Worm (Caenorhabditis elegans) whole organism, L4 larva: ENCODE data around the gene B0416.5.
A peak's percentile ranks its signal among the peaks of the same experiment; 100 is the strongest.

Experiments
- F49E8.2 ChIP-seq: sonication (generic microtip); optimal IDR thresholded peaks from 2 replicates; lab custom pipeline; 2016; ENCODE audit warnings: missing compliant biosample characterization, mild to moderate bottlenecking, missing genetic modification characterization, borderline replicate concordance
- R02D3.7 ChIP-seq: fragments of 150-350 bp; sonication (generic microtip); optimal IDR thresholded peaks from 3 replicates; lab custom pipeline; 2014; ENCODE audit warnings: missing biosample characterization, missing genetic modification characterization
- aly-2 ChIP-seq: sonication (generic microtip); optimal IDR thresholded peaks from 2 replicates; lab custom pipeline; 2018; ENCODE audit warnings: missing biosample characterization, missing genetic modification characterization
- ces-1 ChIP-seq: fragments of 150-350 bp; sonication (generic microtip); optimal IDR thresholded peaks from 4 replicates; lab custom pipeline; 2014; ENCODE audit warnings: missing biosample characterization, missing genetic modification reagents, missing genetic modification characterization
- dmd-8 ChIP-seq: fragments of 200-800 bp; sonication (Bioruptor generic); IDR thresholded peaks from 2 replicates; pipeline ENCODE4 v1.3.6; 2022; ENCODE audit warnings: missing genetic modification characterization, missing compliant biosample characterization
- mep-1 ChIP-seq: fragments of 150-350 bp; sonication (generic microtip); optimal IDR thresholded peaks from 3 replicates; lab custom pipeline; 2014; ENCODE audit warnings: missing biosample characterization, missing genetic modification characterization
- mes-2 ChIP-seq: sonication (generic microtip); optimal IDR thresholded peaks from 2 replicates; lab custom pipeline; 2016; ENCODE audit warnings: missing genotype, mild to moderate bottlenecking, missing genetic modification characterization, missing compliant biosample characterization; ENCODE audit not compliant: poor library complexity, severe bottlenecking
- pha-4 ChIP-seq, 2 experiments: fragments of 150-350 bp in 1 of 2; fragments of 200-800 bp in 1 of 2; sonication (Bioruptor generic) in 1 of 2; IDR thresholded peaks in 1 of 2; optimal IDR thresholded peaks in 1 of 2; 2 replicates each; pipeline versions ENCODE4 v1.3.6 to Lab custom; 2014 to 2022; ENCODE audit warnings: missing genetic modification characterization in 2 of 2, missing genetic modification reagents in 2 of 2, missing biosample characterization in 1 of 2, missing compliant biosample characterization in 1 of 2
- pqm-1 ChIP-seq: sonication (generic microtip); optimal IDR thresholded peaks from 2 replicates; lab custom pipeline; 2017; ENCODE audit warnings: missing biosample characterization, missing genetic modification characterization
- unc-39 ChIP-seq: sonication (generic microtip); optimal IDR thresholded peaks from 2 replicates; lab custom pipeline; 2017; ENCODE audit warnings: missing biosample characterization, missing genetic modification characterization
- unc-62 ChIP-seq, 3 experiments: fragments of 150-350 bp in 1 of 3; sonication (generic microtip); optimal IDR thresholded peaks in 2 of 3; peaks in 1 of 3; 1 replicate in 1 of 3; 2 replicates in 2 of 3; lab custom pipeline; 2014 to 2017; ENCODE audit warnings: missing biosample characterization in 3 of 3, missing genetic modification characterization in 3 of 3, missing genetic modification reagents in 3 of 3, missing genotype in 1 of 3
- zag-1 ChIP-seq: fragments of 150-350 bp; optimal IDR thresholded peaks from 2 replicates; lab custom pipeline; 2014; ENCODE audit warnings: missing biosample characterization, missing genetic modification characterization
- zip-11 ChIP-seq: fragments of 200-800 bp; sonication (Bioruptor generic); IDR thresholded peaks from 2 replicates; pipeline ENCODE4 v1.3.6; 2022; ENCODE audit warnings: missing genetic modification characterization, missing compliant biosample characterization
- ztf-11 ChIP-seq: fragments of 150-350 bp; optimal IDR thresholded peaks from 2 replicates; lab custom pipeline; 2014; ENCODE audit warnings: missing biosample characterization, missing genetic modification characterization

DNA sequence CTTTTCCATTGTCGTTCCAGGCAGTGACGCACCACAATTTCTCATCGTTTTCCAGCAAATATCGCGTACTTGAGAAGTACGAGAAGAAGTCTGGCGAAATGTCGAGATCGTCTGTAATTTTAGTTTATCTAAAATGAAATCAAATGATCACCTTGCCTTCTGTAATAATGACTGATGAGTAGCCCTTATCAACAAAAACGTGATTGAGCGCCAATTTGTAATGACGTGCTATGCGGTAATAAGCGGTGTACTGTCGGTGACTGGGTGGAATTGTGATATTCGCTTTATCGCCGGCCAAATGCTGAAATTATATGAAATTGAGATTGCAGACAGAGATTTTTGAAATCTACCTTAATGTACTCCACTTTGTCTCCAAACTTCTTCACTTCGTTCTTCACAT is 24.8 kb upstream of the B0416.5 start:
- TF ChIP-seq pqm-1 (tag; lab: Kevin White, UChicago): peak; percentile 36
- TF ChIP-seq dmd-8 (GFP tag; lab: Robert Waterston, UW): no peak
- TF ChIP-seq unc-62 (GFP tag; optimal IDR thresholded peaks at IDR 0.05 in 1 of 2; lab: Kevin White, UChicago): no peak
- TF ChIP-seq unc-62 (tag; optimal IDR thresholded peaks at IDR 0.05; lab: Kevin White, UChicago): no peak
- TF ChIP-seq unc-39 (tag; lab: Kevin White, UChicago): no peak
- TF ChIP-seq F49E8.2 (tag; lab: Kevin White, UChicago): no peak
- TF ChIP-seq zip-11: no peak
- TF ChIP-seq ces-1 (GFP tag; lab: Kevin White, UChicago): no peak
- TF ChIP-seq mep-1 (tag; lab: Kevin White, UChicago): no peak
- TF ChIP-seq pha-4 (GFP tag; IDR thresholded peaks at IDR 0.05; lab: Robert Waterston, UW): no peak
- TF ChIP-seq pha-4 (tag; optimal IDR thresholded peaks at IDR 0.05; lab: Kevin White, UChicago): no peak
- TF ChIP-seq mes-2 (tag; lab: Kevin White, UChicago): no peak
- no peak for TF ChIP-seq ztf-11 (tag; lab: Kevin White, UChicago)
- TF ChIP-seq aly-2: no peak
- TF ChIP-seq R02D3.7 (tag; lab: Kevin White, UChicago): no peak
- no peak for TF ChIP-seq zag-1
